Worm (Caenorhabditis elegans) whole organism, midembryonic: Measurements from ENCODE around the gene zim-3.

Experiments
- T22C8.4 ChIP-seq: fragments of 200-800 bp; sonication (Bioruptor generic); IDR thresholded peaks from 2 replicates; pipeline ENCODE4 v1.3.6; 2022; ENCODE audit warnings: missing genetic modification characterization, missing compliant biosample characterization
- flt-1 ChIP-seq: fragments of 200-800 bp; sonication (Bioruptor generic); IDR thresholded peaks from 2 replicates; pipeline ENCODE4 v1.3.6; 2022; ENCODE audit warnings: missing genetic modification characterization, missing compliant biosample characterization
- med-1 ChIP-seq: sonication (generic microtip); optimal IDR thresholded peaks from 2 replicates; lab custom pipeline; 2017; ENCODE audit warnings: missing genetic modification characterization, mild to moderate bottlenecking, missing compliant biosample characterization, antibody characterized with exemption, missing genetic modification reagents; ENCODE audit not compliant: insufficient read depth
- ref-1 ChIP-seq: fragments of 200-800 bp; sonication (Bioruptor generic); conservative IDR thresholded peaks from 2 replicates; pipeline ENCODE4 v1.3.6; 2022; ENCODE audit warnings: missing genetic modification reagents, missing genetic modification characterization, missing compliant biosample characterization
- tab-1 ChIP-seq: fragments of 200-800 bp; sonication (Bioruptor generic); IDR thresholded peaks from 2 replicates; pipeline ENCODE4 v1.3.6; 2022; ENCODE audit warnings: missing genetic modification characterization, missing compliant biosample characterization
- ztf-23 ChIP-seq: fragments of 200-800 bp; sonication (Bioruptor generic); IDR thresholded peaks from 2 replicates; pipeline ENCODE4 v1.3.6; 2022; ENCODE audit warnings: missing genetic modification reagents, missing genetic modification characterization, missing compliant biosample characterization
- ztf-29 ChIP-seq: fragments of 200-800 bp; sonication (Bioruptor generic); IDR thresholded peaks from 2 replicates; pipeline ENCODE4 v1.3.6; 2022; ENCODE audit warnings: missing genetic modification reagents, missing genetic modification characterization, missing compliant biosample characterization

DNA sequence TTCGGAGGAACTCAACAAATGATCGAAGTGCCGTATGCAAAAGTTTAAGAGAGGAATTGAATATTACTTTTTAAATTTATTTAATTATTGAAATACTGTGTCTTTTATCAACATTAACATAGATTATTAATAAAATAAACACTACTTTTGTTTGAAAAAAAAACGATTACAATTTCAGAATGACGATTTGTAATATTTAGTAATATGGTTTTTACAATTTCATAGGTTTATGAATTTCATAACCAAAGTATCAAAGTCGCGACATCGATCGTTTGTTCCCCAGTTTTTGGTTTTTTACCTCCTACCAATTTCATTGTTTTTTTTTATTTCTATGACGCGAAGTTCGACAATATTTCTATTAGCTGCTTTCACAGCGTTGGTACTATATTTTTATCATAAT is 41.5 kb downstream of the zim-3 start, which contains the start of gene R09H10.1:
- TF ChIP-seq ztf-23 (GFP tag; lab: Robert Waterston, UW) (no peak), ref-1 (GFP tag; lab: Robert Waterston, UW) (no peak), ztf-29 (no peak), flt-1 (GFP tag; lab: Robert Waterston, UW) (no peak), T22C8.4 (no peak), med-1 (GFP tag; lab: Kevin White, UChicago) (no peak), tab-1 (GFP tag; lab: Robert Waterston, UW) (no peak)
